Fruit fly (Drosophila melanogaster) Kc167 (cell line): ENCODE results near the gene Uch-L5R.

Experiments used
- Myc ChIP-seq: fragments of >200 bp; optimal IDR thresholded peaks from 2 replicates; lab custom pipeline; 2017; ENCODE audit warnings: missing external identifiers
- insv ChIP-seq: fragments of >200 bp; optimal IDR thresholded peaks from 3 replicates; lab custom pipeline; 2018; ENCODE audit warnings: missing external identifiers
- psq ChIP-seq: fragments of >200 bp; optimal IDR thresholded peaks from 2 replicates; lab custom pipeline; 2017; ENCODE audit warnings: missing external identifiers
- ttk ChIP-seq: sonication (Bioruptor generic); optimal IDR thresholded peaks from 2 replicates; lab custom pipeline; 2017; ENCODE audit warnings: missing external identifiers

DNA sequence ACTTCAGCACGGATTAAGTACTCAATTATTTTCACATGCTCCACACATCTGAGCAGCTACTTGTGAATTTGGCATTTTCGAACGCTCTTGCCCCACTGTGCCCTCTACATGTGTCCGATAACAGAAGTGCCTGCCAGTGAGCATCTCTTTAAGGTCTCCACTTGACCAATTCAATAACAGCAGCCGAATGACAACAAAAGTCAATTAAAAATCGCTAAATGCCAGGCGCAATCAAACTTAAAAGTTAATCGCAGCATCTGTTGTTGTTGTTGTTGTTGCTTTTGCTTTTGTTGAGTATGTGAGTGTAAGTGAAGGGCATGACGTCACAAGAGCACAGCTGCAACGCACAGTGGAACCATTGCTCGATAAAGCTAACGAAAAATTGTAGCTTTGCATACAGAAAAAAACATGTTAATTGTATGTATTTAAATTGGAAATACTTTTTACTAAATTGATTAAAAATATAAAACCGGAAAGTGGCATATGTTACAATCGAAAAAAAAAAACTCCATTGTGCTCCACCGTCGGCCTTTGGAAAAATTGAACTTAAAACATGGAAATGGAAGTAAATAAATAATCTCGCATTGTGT is 41.5 kb downstream of the Uch-L5R start:
- TF ChIP-seq insv (lab: Kevin White, UChicago), result no peak
- TF ChIP-seq psq (lab: Kevin White, UChicago), result no peak
- no peak for TF ChIP-seq Myc (lab: Kevin White, UChicago)
- no peak for TF ChIP-seq ttk (lab: Kevin White, UChicago)
